Worm (Caenorhabditis elegans): ENCODE results near the gene pfn-2.

DNA sequence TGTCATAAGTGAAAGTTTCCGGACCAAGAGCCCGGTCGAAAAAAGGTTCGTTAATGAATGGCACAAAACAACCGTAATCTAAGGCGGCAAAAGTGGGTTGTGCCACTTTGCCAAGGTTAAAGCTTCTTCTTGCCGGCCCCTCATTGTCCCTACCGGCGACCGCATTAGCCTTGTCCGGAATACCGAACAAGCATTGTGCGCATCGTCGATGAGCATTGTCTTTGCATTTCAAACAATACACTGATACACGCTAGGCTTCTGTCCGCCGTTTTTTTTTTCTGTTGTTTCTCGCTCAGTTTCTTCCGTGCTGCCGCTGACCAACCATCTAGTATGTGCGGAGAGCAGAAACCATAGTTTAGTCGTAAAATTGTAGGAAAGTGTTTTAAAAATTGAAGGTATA is 43.4 kb upstream of the pfn-2 start, which contains the start of gene C03F11.2:
- TF ChIP-seq ets-7 (tag; optimal IDR thresholded peaks at IDR 0.05) = no peak
- TF ChIP-seq sea-1 (GFP tag; conservative IDR thresholded peaks at IDR 0.05) = no peak
- TF ChIP-seq B0310.2 (tag; optimal IDR thresholded peaks at IDR 0.05) = no peak
- no peak for TF ChIP-seq flt-1 (GFP tag; IDR thresholded peaks at IDR 0.05)
- TF ChIP-seq ama-1 (optimal IDR thresholded peaks at IDR 0.05) = no peak
- TF ChIP-seq hnd-1 (tag; optimal IDR thresholded peaks at IDR 0.05) = no peak
- no peak for TF ChIP-seq ceh-36 (tag; optimal IDR thresholded peaks at IDR 0.05)
- TF ChIP-seq F13C5.2 (tag; optimal IDR thresholded peaks at IDR 0.05) = no peak
- no peak for TF ChIP-seq aly-1 (tag; optimal IDR thresholded peaks at IDR 0.05)
- TF ChIP-seq scrt-1 (GFP tag; IDR thresholded peaks at IDR 0.05) = no peak
- no peak for TF ChIP-seq ceh-13 (GFP tag; optimal IDR thresholded peaks at IDR 0.05)
- no peak for TF ChIP-seq tbx-11 (GFP tag; IDR thresholded peaks at IDR 0.05)
